Fruit fly (Drosophila melanogaster): ENCODE measurements around the gene fok.

fok gene

DNA sequence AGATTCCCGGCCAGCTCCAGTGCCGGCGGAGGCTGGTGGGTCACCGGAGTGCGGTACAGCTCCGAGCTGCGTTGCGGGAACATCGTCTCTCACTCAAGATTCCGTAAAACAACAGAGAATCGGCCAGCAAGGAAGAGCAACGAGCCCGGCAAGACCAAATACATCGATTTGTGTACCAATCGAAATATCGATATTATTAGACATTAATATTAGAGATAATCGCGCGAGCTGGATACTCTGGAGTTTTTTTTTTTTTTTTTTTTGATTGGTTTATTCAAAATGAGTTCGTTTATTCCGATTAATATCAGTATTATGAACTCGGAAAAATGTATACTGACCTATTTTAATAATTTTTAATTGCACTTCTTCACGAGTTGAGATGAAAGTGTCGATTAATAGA is 19.4 kb downstream of the fok start, which contains the start of gene vls:
Gene vls, minus strand, starts transcription at position 164 of the 400 bp plus-strand sequence.
- TF ChIP-seq Eip78C (GFP tag) (peak; percentile 42), CG6808 (GFP tag; optimal IDR thresholded peaks at IDR 0.05) (no peak)

DNA sequence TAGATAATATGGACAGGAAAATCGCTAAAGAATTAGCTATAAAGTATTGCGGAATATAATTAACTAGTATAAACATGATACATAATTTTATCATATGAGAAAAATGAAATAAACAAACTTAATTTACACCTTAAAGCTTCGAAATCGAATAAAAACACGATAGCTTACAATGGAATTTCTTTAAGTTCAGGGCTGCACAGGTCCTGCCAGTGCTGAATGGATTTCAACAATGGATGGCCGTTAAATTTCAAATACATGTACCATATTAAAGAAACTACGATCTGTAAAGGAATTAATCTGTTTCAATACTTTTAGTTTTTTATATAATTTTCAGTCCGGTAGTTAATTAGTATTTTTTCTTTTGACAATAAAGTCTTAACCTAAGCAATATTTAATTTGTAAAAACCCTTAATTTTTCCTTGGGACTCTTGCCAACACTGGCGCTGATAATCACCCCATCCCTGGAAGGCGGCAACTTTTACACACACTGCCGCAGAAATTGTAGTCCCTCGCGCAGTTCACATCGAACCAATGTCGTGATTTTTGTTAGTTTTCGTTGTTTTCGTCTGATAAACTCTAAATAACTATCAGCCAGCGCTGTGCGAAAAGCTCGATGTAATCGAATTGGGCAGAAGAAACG is 23.7 kb downstream of the fok start, which contains the start of the genes barr and lok:
Gene barr, minus strand, starts transcription at position 353 of the 640 bp plus-strand sequence.
Gene lok, plus strand, starts transcription at position 405 of the 640 bp plus-strand sequence.
- TF ChIP-seq fkh (GFP tag; optimal IDR thresholded peaks at IDR 0.05), result no peak
- 0 out of 3 replicates have a peak, but pooled peaks have one; percentile 21 for TF ChIP-seq eg (GFP tag; IDR thresholded peaks at IDR 0.05)
- no peak for TF ChIP-seq CG15336 (GFP tag; IDR thresholded peaks at IDR 0.05)
- TF ChIP-seq CG6163 (GFP tag; IDR thresholded peaks at IDR 0.05), result no peak
- TF ChIP-seq OdsH (GFP tag; optimal IDR thresholded peaks at IDR 0.05), result peak; percentile 56
- TF ChIP-seq CG11902 (GFP tag; optimal IDR thresholded peaks at IDR 0.05), result peak; percentile 35
- peak; percentile 14 for TF ChIP-seq CG34406 (GFP tag; optimal IDR thresholded peaks at IDR 0.05)
- no peak for TF ChIP-seq CG1621 (tag; optimal IDR thresholded peaks at IDR 0.05)
- no peak for TF ChIP-seq CG6854 (GFP tag; optimal IDR thresholded peaks at IDR 0.05)
- TF ChIP-seq Sox102F (GFP tag; optimal IDR thresholded peaks at IDR 0.05), result peak; percentile 38
- TF ChIP-seq salr (GFP tag; optimal IDR thresholded peaks at IDR 0.05), result no peak
- TF ChIP-seq CG32006 (GFP tag; optimal IDR thresholded peaks at IDR 0.05), result peak; percentile 44
- TF ChIP-seq CG31627 (GFP tag; optimal IDR thresholded peaks at IDR 0.05), result peak; percentile 75
- no peak for TF ChIP-seq CG6276 (GFP tag; optimal IDR thresholded peaks at IDR 0.05)
- no peak for TF ChIP-seq CG11294 (GFP tag; IDR thresholded peaks at IDR 0.05)
- no peak for TF ChIP-seq CG16779 (tag; optimal IDR thresholded peaks at IDR 0.05)
- no peak for TF ChIP-seq spab (GFP tag; optimal IDR thresholded peaks at IDR 0.05)
- peak; percentile 47 for TF ChIP-seq acj6 (GFP tag; optimal IDR thresholded peaks at IDR 0.05)
- peak; percentile 71 for TF ChIP-seq lz (GFP tag; optimal IDR thresholded peaks at IDR 0.05)
- TF ChIP-seq CG6808 (GFP tag; optimal IDR thresholded peaks at IDR 0.05), result no peak
- peak; percentile 40 for TF ChIP-seq CG3032 (tag; optimal IDR thresholded peaks at IDR 0.05)
- no peak for TF ChIP-seq Lpt (GFP tag; optimal IDR thresholded peaks at IDR 0.05)
- no peak for TF ChIP-seq CG10669 (GFP tag; optimal IDR thresholded peaks at IDR 0.05)
- peak; percentile 38 for TF ChIP-seq Eip78C (GFP tag)
- TF ChIP-seq Ets21C (GFP tag; optimal IDR thresholded peaks at IDR 0.05), result peak; percentile 41
- TF ChIP-seq Hr39 (GFP tag; optimal IDR thresholded peaks at IDR 0.05), result peak; percentile 61
- TF ChIP-seq CG7368 (GFP tag; optimal IDR thresholded peaks at IDR 0.05), result peak; percentile 3
- peak; percentile 66 for TF ChIP-seq esn (GFP tag; optimal IDR thresholded peaks at IDR 0.05)
- TF ChIP-seq CG8319 (GFP tag; optimal IDR thresholded peaks at IDR 0.05), result peak; percentile 38
- no peak for TF ChIP-seq CG4318 (GFP tag; optimal IDR thresholded peaks at IDR 0.05)
- peak; percentile 9 for TF ChIP-seq CG8632 (GFP tag; optimal IDR thresholded peaks at IDR 0.05)
- no peak for TF ChIP-seq dsx (GFP tag; optimal IDR thresholded peaks at IDR 0.05; ENCODE audit: poor library complexity, severe bottlenecking)
- peak; percentile 47 for TF ChIP-seq cyc (GFP tag; optimal IDR thresholded peaks at IDR 0.05)
- no peak for TF ChIP-seq CG8119 (GFP tag; IDR thresholded peaks at IDR 0.05)
- no peak for TF ChIP-seq dac (GFP tag; optimal IDR thresholded peaks at IDR 0.05)
- TF ChIP-seq net (GFP tag; optimal IDR thresholded peaks at IDR 0.05), result no peak
- no peak for TF ChIP-seq Eip93F (GFP tag; optimal IDR thresholded peaks at IDR 0.05)
- no peak for TF ChIP-seq Blimp-1 (GFP tag; optimal IDR thresholded peaks at IDR 0.05)
- TF ChIP-seq Ets96B (tag; optimal IDR thresholded peaks at IDR 0.05), result peak; percentile 42
- TF ChIP-seq Gug (GFP tag; IDR thresholded peaks at IDR 0.05), result no peak
- TF ChIP-seq CG10631 (GFP tag; optimal IDR thresholded peaks at IDR 0.05), result peak; percentile 59
- TF ChIP-seq svp (GFP tag), result no peak
- TF ChIP-seq CG9139 (GFP tag; optimal IDR thresholded peaks at IDR 0.05), result no peak
- TF ChIP-seq pdm3 (GFP tag; optimal IDR thresholded peaks at IDR 0.05), result peak; percentile 69
- TF ChIP-seq fd59A (GFP tag; optimal IDR thresholded peaks at IDR 0.05), result peak; percentile 31
- peak; percentile 49 for TF ChIP-seq Hr4 (GFP tag; optimal IDR thresholded peaks at IDR 0.05)
- TF ChIP-seq CG6792 (GFP tag; optimal IDR thresholded peaks at IDR 0.05), result peak; percentile 12
- TF ChIP-seq Met (GFP tag; optimal IDR thresholded peaks at IDR 0.05), result no peak
- no peak for TF ChIP-seq Eip75B (GFP tag; optimal IDR thresholded peaks at IDR 0.05)
